Fruit fly (Drosophila melanogaster): Measurements from ENCODE around the gene VAChT.

VAChT gene

dm6 chr3R:18739978-18740954 lies 35.0 kb downstream of the VAChT start (continued):
- TF ChIP-seq hkb (optimal IDR thresholded peaks at IDR 0.05) (no peak), hkb (GFP tag; IDR thresholded peaks at IDR 0.05) (0 out of 2 replicates have a peak, but pooled peaks have one; percentile 52), jumu (GFP tag; optimal IDR thresholded peaks at IDR 0.05) (no peak), gsb-n (tag; optimal IDR thresholded peaks at IDR 0.05) (peak; percentile 34), chif (GFP tag; optimal IDR thresholded peaks at IDR 0.05) (no peak), Ssrp (tag; optimal IDR thresholded peaks at IDR 0.05) (no peak), cato (GFP tag; optimal IDR thresholded peaks at IDR 0.05; ENCODE audit: borderline replicate concordance) (no peak), NK7.1 (GFP tag; optimal IDR thresholded peaks at IDR 0.05) (no peak), GATAe (GFP tag; conservative IDR thresholded peaks at IDR 0.05) (no peak), CG17912 (GFP tag; optimal IDR thresholded peaks at IDR 0.05) (no peak), Dll (GFP tag; IDR thresholded peaks at IDR 0.05; ENCODE audit: partially characterized antibody) (peak; percentile 51; the same call in 3 of the 4 replicates), tap (tag; optimal IDR thresholded peaks at IDR 0.05) (peak; percentile 9), Dip2 (GFP tag; IDR thresholded peaks at IDR 0.05) (no peak), CG32772 (GFP tag; IDR thresholded peaks at IDR 0.05) (no peak), CG12155 (GFP tag; optimal IDR thresholded peaks at IDR 0.05) (peak; percentile 30), sens (GFP tag) (peak; percentile 82), CG7928 (GFP tag; optimal IDR thresholded peaks at IDR 0.05) (no peak), CG15514 (GFP tag; optimal IDR thresholded peaks at IDR 0.05) (peak; percentile 12), ap (GFP tag; IDR thresholded peaks at IDR 0.05) (no peak), hth (optimal IDR thresholded peaks at IDR 0.05) (no peak), tup (GFP tag; optimal IDR thresholded peaks at IDR 0.05) (no peak), CG11695 (GFP tag; IDR thresholded peaks at IDR 0.05) (no peak), stwl (tag; optimal IDR thresholded peaks at IDR 0.05) (no peak), kah (GFP tag; optimal IDR thresholded peaks at IDR 0.05) (peak; percentile 87), CG7745 (tag; optimal IDR thresholded peaks at IDR 0.05) (no peak), Hr3 (GFP tag; optimal IDR thresholded peaks at IDR 0.05) (no peak), CG3726 (GFP tag; IDR thresholded peaks at IDR 0.05) (no peak), bcd (GFP tag; optimal IDR thresholded peaks at IDR 0.05) (peak; percentile 8), Ada2b (GFP tag; IDR thresholded peaks at IDR 0.05) (no peak), CG6175 (GFP tag; IDR thresholded peaks at IDR 0.05) (peak; percentile 91), Sox102F (GFP tag; optimal IDR thresholded peaks at IDR 0.05) (no peak), gt (GFP tag; IDR thresholded peaks at IDR 0.05) (no peak), CG8765 (GFP tag; IDR thresholded peaks at IDR 0.05) (no peak), CG3281 (GFP tag; optimal IDR thresholded peaks at IDR 0.05) (no peak), CG10274 (GFP tag; optimal IDR thresholded peaks at IDR 0.05) (no peak), CG3995 (GFP tag; optimal IDR thresholded peaks at IDR 0.05) (no peak), CG9797 (GFP tag; optimal IDR thresholded peaks at IDR 0.05) (no peak), CG8089 (GFP tag; optimal IDR thresholded peaks at IDR 0.05) (no peak), pum (GFP tag; optimal IDR thresholded peaks at IDR 0.05) (no peak), oc (tag; optimal IDR thresholded peaks at IDR 0.05) (no peak), CG43689 (GFP tag; IDR thresholded peaks at IDR 0.05) (no peak), CG4360 (GFP tag; IDR thresholded peaks at IDR 0.05) (no peak), CG34224 (GFP tag; IDR thresholded peaks at IDR 0.05; ENCODE audit: partially characterized antibody) (0 out of 3 replicates have a peak, but pooled peaks have one; percentile 55), TFAM (GFP tag; optimal IDR thresholded peaks at IDR 0.05) (no peak), pan (optimal IDR thresholded peaks at IDR 0.05) (no peak), pan (GFP tag; optimal IDR thresholded peaks at IDR 0.05 in 1 of 2, IDR thresholded peaks at IDR 0.05 in 1 of 2) (no peak), CG18764 (GFP tag; optimal IDR thresholded peaks at IDR 0.05) (no peak), lov (optimal IDR thresholded peaks at IDR 0.05) (no peak), lov (GFP tag; IDR thresholded peaks at IDR 0.05) (no peak), CG12219 (GFP tag; optimal IDR thresholded peaks at IDR 0.05) (no peak)

Measured in whole organism, embryonic.